Worm (Caenorhabditis elegans) whole organism, late embryonic: ENCODE data around the gene lgc-31.

Experiments used
- C08G9.2 ChIP-seq: sonication (generic microtip); optimal IDR thresholded peaks from 2 replicates; lab custom pipeline; 2016; ENCODE audit warnings: mild to moderate bottlenecking, missing genetic modification characterization, moderate library complexity, missing compliant biosample characterization
- C38D4.7 ChIP-seq: fragments of 200-800 bp; sonication (Bioruptor generic); optimal IDR thresholded peaks from 2 replicates; lab custom pipeline; 2018; ENCODE audit warnings: mild to moderate bottlenecking, missing genetic modification characterization, moderate library complexity, missing compliant biosample characterization
- T23F11.4 ChIP-seq: fragments of 200-800 bp; sonication (Bioruptor generic); optimal IDR thresholded peaks from 2 replicates; lab custom pipeline; 2018; ENCODE audit warnings: mild to moderate bottlenecking, missing genetic modification characterization, missing compliant biosample characterization
- ceh-14 ChIP-seq: sonication (generic microtip); optimal IDR thresholded peaks from 2 replicates; lab custom pipeline; 2016; ENCODE audit warnings: missing genotype, missing genetic modification characterization, missing compliant biosample characterization
- ceh-18 ChIP-seq: sonication (generic microtip); optimal IDR thresholded peaks from 2 replicates; lab custom pipeline; 2016; ENCODE audit warnings: missing genetic modification characterization, missing compliant biosample characterization
- ceh-2 ChIP-seq: sonication (generic microtip); optimal IDR thresholded peaks from 2 replicates; lab custom pipeline; 2016; ENCODE audit warnings: missing genotype, missing genetic modification characterization, missing compliant biosample characterization
- ceh-30 ChIP-seq: fragments of 150-350 bp; optimal IDR thresholded peaks from 2 replicates; lab custom pipeline; 2014; ENCODE audit warnings: missing biosample characterization, missing genetic modification characterization
- ceh-31 ChIP-seq: sonication (generic microtip); optimal IDR thresholded peaks from 2 replicates; lab custom pipeline; 2016; ENCODE audit warnings: missing genetic modification characterization, missing compliant biosample characterization
- ceh-34 ChIP-seq: sonication (generic microtip); optimal IDR thresholded peaks from 2 replicates; lab custom pipeline; 2016; ENCODE audit warnings: mild to moderate bottlenecking, missing genetic modification characterization, missing compliant biosample characterization
- ceh-45 ChIP-seq: fragments of 200-800 bp; sonication (Bioruptor generic); IDR thresholded peaks from 2 replicates; pipeline ENCODE4 v1.3.6; 2022; ENCODE audit warnings: missing genetic modification reagents, missing genetic modification characterization, missing compliant biosample characterization
- ceh-48 ChIP-seq: sonication (generic microtip); optimal IDR thresholded peaks from 2 replicates; lab custom pipeline; 2016; ENCODE audit warnings: missing genetic modification characterization, inconsistent platforms, missing compliant biosample characterization
- ceh-6 ChIP-seq: fragments of 200-800 bp; sonication (Bioruptor generic); optimal IDR thresholded peaks from 2 replicates; lab custom pipeline; 2018; ENCODE audit warnings: mild to moderate bottlenecking, missing genetic modification characterization, missing compliant biosample characterization
- ceh-9 ChIP-seq: sonication (generic microtip); optimal IDR thresholded peaks from 2 replicates; lab custom pipeline; 2016; ENCODE audit warnings: mild to moderate bottlenecking, missing genetic modification characterization, inconsistent platforms, missing compliant biosample characterization
- che-1 ChIP-seq: sonication (generic microtip); optimal IDR thresholded peaks from 2 replicates; lab custom pipeline; 2016; ENCODE audit warnings: mild to moderate bottlenecking, missing genetic modification characterization, missing compliant biosample characterization
- dmd-4 ChIP-seq: sonication (generic microtip); optimal IDR thresholded peaks from 2 replicates; lab custom pipeline; 2016; ENCODE audit warnings: borderline replicate concordance, missing genetic modification characterization, missing compliant biosample characterization
- dve-1 ChIP-seq: sonication (generic microtip); optimal IDR thresholded peaks from 2 replicates; lab custom pipeline; 2017; ENCODE audit warnings: antibody characterized with exemption, mild to moderate bottlenecking, missing genetic modification characterization, missing compliant biosample characterization
- elt-2 ChIP-seq: sonication (generic microtip); optimal IDR thresholded peaks from 2 replicates; lab custom pipeline; 2016; ENCODE audit warnings: missing genetic modification reagents, missing genetic modification characterization, missing compliant biosample characterization
- elt-4 ChIP-seq: sonication (generic microtip); optimal IDR thresholded peaks from 2 replicates; lab custom pipeline; 2016; ENCODE audit warnings: missing genetic modification characterization, missing compliant biosample characterization
- fkh-10 ChIP-seq: fragments of 150-350 bp; optimal IDR thresholded peaks from 2 replicates; lab custom pipeline; 2014; ENCODE audit warnings: missing biosample characterization, missing genetic modification reagents, missing genetic modification characterization
- gmeb-2 ChIP-seq: sonication (generic microtip); optimal IDR thresholded peaks from 2 replicates; lab custom pipeline; 2016; ENCODE audit warnings: missing genetic modification characterization, inconsistent platforms, missing compliant biosample characterization
- hlh-13 ChIP-seq: fragments of 200-800 bp; sonication (Bioruptor generic); optimal IDR thresholded peaks from 2 replicates; lab custom pipeline; 2018; ENCODE audit warnings: mild to moderate bottlenecking, missing genetic modification characterization, missing compliant biosample characterization
- hlh-15 ChIP-seq: sonication (generic microtip); optimal IDR thresholded peaks from 2 replicates; lab custom pipeline; 2016; ENCODE audit warnings: missing genetic modification characterization, missing compliant biosample characterization
- hlh-30 ChIP-seq: sonication (generic microtip); optimal IDR thresholded peaks from 2 replicates; lab custom pipeline; 2017; ENCODE audit warnings: antibody characterized with exemption, missing genetic modification characterization, missing compliant biosample characterization; ENCODE audit not compliant: insufficient read depth
- hlh-6 ChIP-seq: sonication (generic microtip); optimal IDR thresholded peaks from 2 replicates; lab custom pipeline; 2016; ENCODE audit warnings: missing genotype, missing genetic modification characterization, missing compliant biosample characterization
- hlh-8 ChIP-seq: sonication (generic microtip); optimal IDR thresholded peaks from 2 replicates; lab custom pipeline; 2016; ENCODE audit warnings: missing genotype, missing genetic modification characterization, missing compliant biosample characterization
- madf-2 ChIP-seq: sonication (generic microtip); optimal IDR thresholded peaks from 2 replicates; lab custom pipeline; 2017; ENCODE audit warnings: missing genetic modification characterization, missing compliant biosample characterization
- nfya-1 ChIP-seq: sonication (generic microtip); optimal IDR thresholded peaks from 2 replicates; lab custom pipeline; 2017; ENCODE audit warnings: missing genetic modification characterization, mild to moderate bottlenecking, missing compliant biosample characterization, antibody characterized with exemption, moderate library complexity
- nhr-232 ChIP-seq: sonication (generic microtip); optimal IDR thresholded peaks from 2 replicates; lab custom pipeline; 2016; ENCODE audit warnings: missing genetic modification characterization, missing compliant biosample characterization
- npax-4 ChIP-seq: sonication (generic microtip); optimal IDR thresholded peaks from 2 replicates; lab custom pipeline; 2016; ENCODE audit warnings: missing genetic modification characterization, missing compliant biosample characterization
- pag-3 ChIP-seq: sonication (generic microtip); optimal IDR thresholded peaks from 2 replicates; lab custom pipeline; 2016; ENCODE audit warnings: missing compliant biosample characterization, missing genetic modification characterization, borderline replicate concordance
- pat-9 ChIP-seq: fragments of 200-800 bp; sonication (Bioruptor generic); optimal IDR thresholded peaks from 2 replicates; lab custom pipeline; 2018; ENCODE audit warnings: mild to moderate bottlenecking, missing genetic modification characterization, moderate library complexity, missing compliant biosample characterization
- pax-1 ChIP-seq: fragments of 150-350 bp; optimal IDR thresholded peaks from 2 replicates; lab custom pipeline; 2014; ENCODE audit warnings: missing biosample characterization, missing genetic modification characterization
- pha-2 ChIP-seq: sonication (generic microtip); optimal IDR thresholded peaks from 2 replicates; lab custom pipeline; 2017; ENCODE audit warnings: mild to moderate bottlenecking, missing genetic modification characterization, missing compliant biosample characterization
- ref-2 ChIP-seq: sonication (generic microtip); optimal IDR thresholded peaks from 2 replicates; lab custom pipeline; 2016; ENCODE audit warnings: missing genetic modification characterization, missing compliant biosample characterization
- rnt-1 ChIP-seq: sonication (generic microtip); optimal IDR thresholded peaks from 2 replicates; lab custom pipeline; 2016; ENCODE audit warnings: missing genetic modification characterization, missing compliant biosample characterization
- sox-2 ChIP-seq: fragments of 200-800 bp; sonication (Bioruptor generic); IDR thresholded peaks from 2 replicates; pipeline ENCODE4 v1.3.6; 2022; ENCODE audit warnings: missing genetic modification reagents, missing genetic modification characterization, missing compliant biosample characterization
- sox-4 ChIP-seq: sonication (generic microtip); optimal IDR thresholded peaks from 2 replicates; lab custom pipeline; 2017; ENCODE audit warnings: mild to moderate bottlenecking, missing genetic modification characterization, inconsistent platforms, missing compliant biosample characterization
- tbx-2 ChIP-seq: sonication (generic microtip); optimal IDR thresholded peaks from 2 replicates; lab custom pipeline; 2016; ENCODE audit warnings: missing genetic modification characterization, missing compliant biosample characterization
- unc-42 ChIP-seq: sonication (generic microtip); optimal IDR thresholded peaks from 2 replicates; lab custom pipeline; 2016; ENCODE audit warnings: missing genotype, missing genetic modification characterization, missing compliant biosample characterization
- unc-55 ChIP-seq: sonication (generic microtip); optimal IDR thresholded peaks from 2 replicates; lab custom pipeline; 2017; ENCODE audit warnings: missing biosample characterization, missing genetic modification reagents, missing genetic modification characterization
- zip-5 ChIP-seq: sonication (generic microtip); optimal IDR thresholded peaks from 2 replicates; lab custom pipeline; 2016; ENCODE audit warnings: missing genetic modification characterization, missing compliant biosample characterization
- ztf-16 ChIP-seq: sonication (generic microtip); optimal IDR thresholded peaks from 2 replicates; lab custom pipeline; 2017; ENCODE audit warnings: missing genetic modification characterization, missing compliant biosample characterization

Gene lgc-31

ce11 chrV:15515365-15515764 lies 6.5 kb downstream of the lgc-31 start:
- TF ChIP-seq madf-2: no peak
- TF ChIP-seq ceh-6 (GFP tag; lab: Kevin White, UChicago): peak; percentile 21

ce11 chrV:15512856-15513756 lies 8.7 kb downstream of the lgc-31 start:
- TF ChIP-seq rnt-1 (no peak), hlh-30 (tag; lab: Kevin White, UChicago) (no peak), hlh-13 (no peak), ceh-45 (GFP tag; lab: Robert Waterston, UW) (no peak), hlh-15 (tag; lab: Kevin White, UChicago) (no peak), ref-2 (tag; lab: Kevin White, UChicago) (no peak), unc-55 (GFP tag; lab: Kevin White, UChicago) (no peak), pha-2 (tag; lab: Kevin White, UChicago) (no peak), zip-5 (tag; lab: Kevin White, UChicago) (no peak), T23F11.4 (GFP tag; lab: Kevin White, UChicago) (no peak), ceh-30 (tag; lab: Kevin White, UChicago) (no peak), dmd-4 (tag; lab: Kevin White, UChicago) (no peak), hlh-6 (no peak), elt-4 (no peak)
- TF ChIP-seq, all 69 proteins: peak for 0

ce11 chrV:15511613-15512216 lies 10.1 kb downstream of the lgc-31 start, which contains the start of gene rpl-38:
rpl-38 (plus strand) TSS chrV:15512166.
- peak; percentile 94 for TF ChIP-seq unc-42 (tag; lab: Kevin White, UChicago)
- TF ChIP-seq ceh-18 (tag; lab: Kevin White, UChicago): peak; percentile 38
- TF ChIP-seq tbx-2 (tag; lab: Kevin White, UChicago): peak; percentile 40
- TF ChIP-seq ceh-14 (tag; lab: Kevin White, UChicago): no peak
- TF ChIP-seq ref-2 (tag; lab: Kevin White, UChicago): no peak
- TF ChIP-seq ceh-34 (tag; lab: Kevin White, UChicago): peak; percentile 37
- peak; percentile 90 for TF ChIP-seq nfya-1 (tag; lab: Kevin White, UChicago)
- TF ChIP-seq ceh-31 (tag; lab: Kevin White, UChicago): peak; percentile 56
- no peak for TF ChIP-seq dmd-4 (tag; lab: Kevin White, UChicago)
- peak; percentile 14 for TF ChIP-seq pax-1 (tag; lab: Kevin White, UChicago)
- no peak for TF ChIP-seq hlh-8 (tag; lab: Kevin White, UChicago)
- no peak for TF ChIP-seq nhr-232
- TF ChIP-seq elt-2: peak; percentile 0

ce11 chrV:15505068-15505467 lies 16.8 kb downstream of the lgc-31 start:
- TF ChIP-seq hlh-6: peak; percentile 73
- TF ChIP-seq pat-9: peak; percentile 56
- TF ChIP-seq zip-5 (tag; lab: Kevin White, UChicago): no peak
- TF ChIP-seq tbx-2 (tag; lab: Kevin White, UChicago): peak; percentile 38
- TF ChIP-seq nhr-232: peak; percentile 42
- TF ChIP-seq ceh-9 (tag; lab: Kevin White, UChicago): no peak
- TF ChIP-seq ceh-18 (tag; lab: Kevin White, UChicago): no peak
- TF ChIP-seq ztf-16: no peak
- peak; percentile 26 for TF ChIP-seq T23F11.4 (GFP tag; lab: Kevin White, UChicago)
- peak; percentile 39 for TF ChIP-seq ceh-2 (tag; lab: Kevin White, UChicago)
- TF ChIP-seq sox-2 (GFP tag; lab: Robert Waterston, UW): no peak
- TF ChIP-seq ceh-45 (GFP tag; lab: Robert Waterston, UW): peak; percentile 61; the same call in 1 of the 2 replicates
- TF ChIP-seq ceh-14 (tag; lab: Kevin White, UChicago): peak; percentile 12
- peak; percentile 38 for TF ChIP-seq nfya-1 (tag; lab: Kevin White, UChicago)
- TF ChIP-seq ceh-48 (tag; lab: Kevin White, UChicago): peak; percentile 27
- TF ChIP-seq ceh-34 (tag; lab: Kevin White, UChicago): peak; percentile 22
- peak; percentile 23 for TF ChIP-seq hlh-13
- no peak for TF ChIP-seq fkh-10 (GFP tag; lab: Kevin White, UChicago)
- no peak for TF ChIP-seq pag-3 (tag; lab: Kevin White, UChicago)
- TF ChIP-seq gmeb-2 (tag; lab: Kevin White, UChicago): peak; percentile 41
- peak; percentile 64 for TF ChIP-seq C38D4.7 (GFP tag; lab: Kevin White, UChicago)
- TF ChIP-seq ceh-6 (GFP tag; lab: Kevin White, UChicago): peak; percentile 11
- TF ChIP-seq che-1: peak; percentile 51
- TF ChIP-seq C08G9.2 (tag; lab: Kevin White, UChicago): peak; percentile 2
- TF ChIP-seq npax-4: no peak
- TF ChIP-seq dve-1: peak; percentile 2
- peak; percentile 65 for TF ChIP-seq sox-4 (tag; lab: Kevin White, UChicago)
